Fruit fly (Drosophila melanogaster) whole organism, adult: ENCODE measurements around the gene CG14357.

ENCODE experiments used
- CG11617 ChIP-seq: fragments of 200-800 bp; sonication (Bioruptor generic); optimal IDR thresholded peaks from 2 replicates; lab custom pipeline; 2017; ENCODE audit warnings: mild to moderate bottlenecking, missing biosample characterization, missing genetic modification reagents, missing genetic modification characterization
- CG12768 ChIP-seq: fragments of 200-800 bp; sonication (Bioruptor generic); optimal IDR thresholded peaks from 2 replicates; lab custom pipeline; 2017; ENCODE audit warnings: missing biosample characterization, missing genetic modification characterization, mild to moderate bottlenecking, moderate library complexity, missing genetic modification reagents
- CG14711 ChIP-seq: fragments of 200-800 bp; sonication (Bioruptor generic); optimal IDR thresholded peaks from 2 replicates; lab custom pipeline; 2018; ENCODE audit warnings: missing biosample characterization, mild to moderate bottlenecking, missing genetic modification characterization, moderate library complexity
- CG1620 ChIP-seq: fragments of 200-800 bp; sonication (Bioruptor generic); optimal IDR thresholded peaks from 2 replicates; lab custom pipeline; 2016; ENCODE audit warnings: missing biosample characterization, missing genetic modification characterization
- CG33017 ChIP-seq: fragments of 200-800 bp; sonication (Bioruptor generic); optimal IDR thresholded peaks from 2 replicates; lab custom pipeline; 2018; ENCODE audit warnings: missing biosample characterization, mild to moderate bottlenecking, missing genetic modification characterization, moderate library complexity
- CG5204 ChIP-seq: fragments of 200-800 bp; sonication (Bioruptor generic); optimal IDR thresholded peaks from 2 replicates; lab custom pipeline; 2016; ENCODE audit warnings: missing biosample characterization, missing genetic modification characterization
- CG7045 ChIP-seq: fragments of 200-800 bp; sonication (Bioruptor generic); optimal IDR thresholded peaks from 2 replicates; lab custom pipeline; 2017; ENCODE audit warnings: missing biosample characterization, mild to moderate bottlenecking, missing genetic modification characterization
- CG7101 ChIP-seq: fragments of 200-800 bp; sonication (Bioruptor generic); optimal IDR thresholded peaks from 2 replicates; lab custom pipeline; 2018; ENCODE audit warnings: missing biosample characterization, mild to moderate bottlenecking, missing genetic modification characterization, moderate library complexity
- Clk ChIP-seq: fragments of 200-800 bp; sonication (Bioruptor generic); optimal IDR thresholded peaks from 2 replicates; lab custom pipeline; 2017; ENCODE audit warnings: missing biosample characterization, missing genetic modification characterization
- Crg-1 ChIP-seq: fragments of 200-800 bp; sonication (Bioruptor generic); optimal IDR thresholded peaks from 2 replicates; lab custom pipeline; 2016; ENCODE audit warnings: missing biosample characterization, missing genetic modification characterization
- Hr96 ChIP-seq: fragments of 200-800 bp; sonication (Bioruptor generic); optimal IDR thresholded peaks from 2 replicates; lab custom pipeline; 2016; ENCODE audit warnings: missing biosample characterization, missing genetic modification characterization
- Mnt ChIP-seq: fragments of 200-800 bp; sonication (Bioruptor generic); optimal IDR thresholded peaks from 2 replicates; lab custom pipeline; 2016; ENCODE audit warnings: missing biosample characterization, mild to moderate bottlenecking, missing genetic modification characterization
- bab1 ChIP-seq: fragments of 200-800 bp; sonication (Bioruptor generic); optimal IDR thresholded peaks from 3 replicates; lab custom pipeline; 2019; ENCODE audit warnings: missing biosample characterization, mild to moderate bottlenecking, missing genetic modification characterization, moderate library complexity
- cic ChIP-seq: fragments of 200-800 bp; sonication (Bioruptor generic); optimal IDR thresholded peaks from 2 replicates; lab custom pipeline; 2017; ENCODE audit warnings: missing biosample characterization, mild to moderate bottlenecking, missing genetic modification characterization, moderate library complexity
- cnc ChIP-seq, 2 experiments: fragments of >200 bp; optimal IDR thresholded peaks; 2 replicates each; lab custom pipeline; 2017
- kay ChIP-seq: fragments of 200-800 bp; sonication (Bioruptor generic); peaks from one replicate; lab custom pipeline; 2016; ENCODE audit warnings: missing biosample characterization, missing genetic modification characterization, borderline replicate concordance
- ovo ChIP-seq: fragments of 200-800 bp; sonication (Bioruptor generic); optimal IDR thresholded peaks from 2 replicates; lab custom pipeline; 2016; ENCODE audit warnings: missing biosample characterization, missing genetic modification characterization
- pad ChIP-seq: fragments of 200-800 bp; sonication (Bioruptor generic); optimal IDR thresholded peaks from 3 replicates; lab custom pipeline; 2017; ENCODE audit warnings: missing biosample characterization, missing genetic modification characterization, mild to moderate bottlenecking, moderate library complexity, missing genetic modification reagents
- tj ChIP-seq: fragments of 200-800 bp; sonication (Bioruptor generic); optimal IDR thresholded peaks from 3 replicates; lab custom pipeline; 2017; ENCODE audit warnings: missing biosample characterization, mild to moderate bottlenecking, missing genetic modification characterization, moderate library complexity
- toe ChIP-seq: fragments of 200-800 bp; sonication (Bioruptor generic); optimal IDR thresholded peaks from 2 replicates; lab custom pipeline; 2016; ENCODE audit warnings: missing biosample characterization, missing genetic modification characterization

Gene CG14357

DNA sequence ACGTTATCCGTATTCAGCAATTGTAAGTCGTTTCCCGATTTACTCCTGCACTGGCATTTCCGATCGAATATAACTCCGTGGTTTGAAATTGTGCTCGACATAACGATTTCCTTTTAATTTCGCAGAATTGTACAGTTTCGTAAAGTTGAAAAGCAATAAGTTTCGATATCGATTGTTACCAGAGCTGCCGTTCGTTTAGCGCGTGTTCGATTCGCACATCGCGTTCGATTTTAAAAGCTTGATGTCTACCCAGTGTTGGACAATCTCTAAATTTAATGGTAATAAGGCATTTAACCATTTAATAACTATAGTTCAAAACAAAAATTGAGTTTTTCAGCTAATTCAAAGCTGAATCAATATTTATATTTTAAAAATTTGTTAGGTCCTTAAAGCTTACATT, at the start of gene CG14357:
TSS of gene CG14357 (minus strand) at position 101 of the 400 bp plus-strand sequence.
- TF ChIP-seq CG5204 (GFP tag; lab: Kevin White, UChicago) (no peak), CG14711 (tag; lab: Kevin White, UChicago) (no peak), CG7045 (GFP tag; lab: Kevin White, UChicago) (no peak)

- TF ChIP-seq ovo = no peak
Observed at dm6 chr3R:14160178-14160577, 48.2 kb upstream of the CG14357 start, which contains the start of gene CG31327. CG31327 (minus strand) TSS chr3R:14160278.

DNA sequence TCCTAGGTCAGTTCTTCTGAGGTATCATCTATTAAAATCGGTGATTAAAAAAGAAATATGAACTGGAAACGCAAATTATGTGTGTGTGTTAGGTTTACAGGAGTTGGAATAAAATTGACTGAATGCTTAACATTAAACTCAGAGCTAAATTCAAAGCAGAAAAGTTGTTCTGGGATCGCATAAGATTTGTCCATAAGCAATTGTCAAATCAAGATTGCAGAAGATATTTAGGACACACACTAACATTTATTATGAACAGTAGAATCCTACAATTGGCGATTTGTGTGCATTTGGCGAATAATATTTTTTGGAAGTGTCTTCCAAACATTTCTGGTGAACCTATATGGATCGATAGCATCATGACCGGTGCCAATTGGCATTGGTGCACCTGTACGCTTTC, 45.4 kb upstream of the CG14357 start, which contains the start of gene CG31533:
TSS of gene CG31533 (minus strand) at position 101 of the 400 bp plus-strand sequence.
- TF ChIP-seq Mnt (GFP tag; lab: Kevin White, UChicago) (no peak), CG7101 (no peak), kay (GFP tag; lab: Kevin White, UChicago) (no peak), cnc (optimal IDR thresholded peaks at IDR 0.05; lab: Kevin White, UChicago) (no peak), tj (GFP tag; lab: Kevin White, UChicago) (no peak)

- TF ChIP-seq CG1620 (GFP tag; lab: Kevin White, UChicago) (no peak), tj (GFP tag; lab: Kevin White, UChicago) (no peak), pad (no peak), CG5204 (GFP tag; lab: Kevin White, UChicago) (no peak), bab1 (GFP tag; lab: Kevin White, UChicago) (no peak), kay (GFP tag; lab: Kevin White, UChicago) (no peak), toe (GFP tag; lab: Kevin White, UChicago) (no peak), CG7101 (no peak), Crg-1 (GFP tag; lab: Kevin White, UChicago) (no peak), CG11617 (GFP tag; lab: Kevin White, UChicago) (no peak), CG33017 (tag; lab: Kevin White, UChicago) (no peak)
Observed at dm6 chr3R:14154341-14154740, 42.4 kb upstream of the CG14357 start, which contains the start of gene CG44215. CG44215 (minus strand) TSS chr3R:14154441.

dm6 chr3R:14153729-14154128, 41.8 kb upstream of the CG14357 start, which contains the start of gene Recs1:
Recs1 (minus strand) TSS chr3R:14153829.
- TF ChIP-seq toe (GFP tag; lab: Kevin White, UChicago) = no peak
- no peak for TF ChIP-seq CG7045 (GFP tag; lab: Kevin White, UChicago)
- TF ChIP-seq CG11617 (GFP tag; lab: Kevin White, UChicago) = no peak
- TF ChIP-seq ovo = no peak
- no peak for TF ChIP-seq CG1620 (GFP tag; lab: Kevin White, UChicago)
- no peak for TF ChIP-seq CG33017 (tag; lab: Kevin White, UChicago)
- no peak for TF ChIP-seq CG14711 (tag; lab: Kevin White, UChicago)
- no peak for TF ChIP-seq Hr96 (GFP tag; lab: Kevin White, UChicago)
- TF ChIP-seq Crg-1 (GFP tag; lab: Kevin White, UChicago) = no peak
- TF ChIP-seq CG7101 = no peak
- no peak for TF ChIP-seq Clk (GFP tag; lab: Kevin White, UChicago)
- TF ChIP-seq Mnt (GFP tag; lab: Kevin White, UChicago) = no peak
- no peak for TF ChIP-seq CG5204 (GFP tag; lab: Kevin White, UChicago)
- TF ChIP-seq pad = no peak
- no peak for TF ChIP-seq CG12768

DNA sequence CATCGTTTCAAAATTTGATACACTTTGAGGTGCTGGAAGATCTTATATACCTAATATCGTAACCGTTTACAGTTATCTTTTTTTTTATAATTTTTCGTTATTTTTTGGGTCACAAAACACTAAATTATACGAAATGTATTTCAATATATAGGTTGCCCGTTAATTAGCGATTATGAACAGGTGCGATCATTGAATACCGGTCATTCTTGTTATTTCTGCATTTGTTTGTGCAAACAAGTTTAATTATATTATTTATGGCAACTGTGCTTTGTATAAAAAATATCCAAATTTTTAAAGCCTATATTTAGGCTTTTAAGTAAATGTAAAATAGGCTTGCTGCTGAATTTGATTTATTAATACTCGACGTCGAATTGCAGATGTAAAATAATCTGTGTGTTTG, 40.6 kb upstream of the CG14357 start, which contains the start of gene CG42500:
TSS of gene CG42500 (minus strand) at position 101 of the 400 bp plus-strand sequence.
- TF ChIP-seq CG7101 (no peak), cnc (optimal IDR thresholded peaks at IDR 0.05; lab: Kevin White, UChicago) (no peak), CG12768 (no peak)

DNA sequence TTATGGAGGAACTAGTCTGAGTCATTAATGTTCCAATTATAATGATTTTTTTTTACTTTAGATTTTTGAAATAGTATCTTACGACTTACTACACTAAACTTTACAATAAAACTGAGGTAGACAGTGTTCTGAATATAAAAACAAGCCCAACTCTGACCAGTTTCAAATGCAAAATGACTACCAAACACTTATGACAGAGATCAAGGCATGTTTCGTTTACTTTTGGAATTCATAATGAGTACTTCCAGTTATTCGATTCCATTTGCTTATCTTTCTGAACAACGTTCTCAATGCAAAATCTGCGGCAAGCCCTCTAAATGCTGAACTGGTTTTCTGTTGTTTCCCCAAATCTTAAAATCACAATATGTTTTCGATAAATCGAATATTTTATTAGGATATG, 39.9 kb upstream of the CG14357 start, which contains the start of gene CG14355:
TSS of gene CG14355 (minus strand) at position 101 of the 400 bp plus-strand sequence.
- TF ChIP-seq ovo (no peak), CG33017 (tag; lab: Kevin White, UChicago) (no peak), pad (no peak), bab1 (GFP tag; lab: Kevin White, UChicago) (no peak), Clk (GFP tag; lab: Kevin White, UChicago) (no peak), cic (GFP tag; lab: Kevin White, UChicago) (no peak), tj (GFP tag; lab: Kevin White, UChicago) (no peak), CG12768 (no peak), CG7045 (GFP tag; lab: Kevin White, UChicago) (no peak), kay (GFP tag; lab: Kevin White, UChicago) (no peak), CG11617 (GFP tag; lab: Kevin White, UChicago) (no peak), Hr96 (GFP tag; lab: Kevin White, UChicago) (no peak), CG1620 (GFP tag; lab: Kevin White, UChicago) (no peak), cnc (optimal IDR thresholded peaks at IDR 0.05; lab: Kevin White, UChicago) (no peak), toe (GFP tag; lab: Kevin White, UChicago) (no peak)

dm6 chr3R:14140912-14141311, 28.9 kb upstream of the CG14357 start:
- TF ChIP-seq pad (no peak), CG7101 (no peak)
